Fruit fly (Drosophila melanogaster): Measurements from ENCODE around the gene sturkopf.

The sturkopf gene

DNA sequence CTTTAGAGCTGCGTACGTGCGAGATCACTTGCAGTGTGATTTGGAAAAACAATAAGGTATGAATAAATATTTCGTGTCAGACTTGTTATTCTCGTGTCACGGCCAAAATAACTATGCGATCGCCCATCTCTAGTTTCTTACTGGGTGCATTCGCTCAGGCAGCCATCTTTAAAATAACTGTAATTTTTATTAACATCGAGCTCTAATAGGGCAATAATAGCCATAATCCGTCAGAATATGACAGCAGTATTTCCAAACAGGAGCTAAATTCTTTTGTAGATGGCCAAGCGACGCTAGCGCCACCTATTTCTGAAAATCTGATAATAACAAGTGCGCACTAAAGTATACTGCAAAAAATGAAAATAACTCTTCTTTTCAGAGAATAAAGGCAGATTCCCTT, 38.9 kb upstream of the sturkopf start (continued):
- TF ChIP-seq zen2 (GFP tag; IDR thresholded peaks at IDR 0.05; ENCODE audit: partially characterized antibody) = peak; percentile 84
- no peak for TF ChIP-seq CG12942 (GFP tag; optimal IDR thresholded peaks at IDR 0.05)
- peak; percentile 28 for TF ChIP-seq dmrt11E (tag; optimal IDR thresholded peaks at IDR 0.05)
- no peak for TF ChIP-seq CG31365 (tag; optimal IDR thresholded peaks at IDR 0.05)
- TF ChIP-seq h (optimal IDR thresholded peaks at IDR 0.05) = no peak
- TF ChIP-seq CG7963 (GFP tag; IDR thresholded peaks at IDR 0.05; ENCODE audit: partially characterized antibody) = peak; percentile 70
- TF ChIP-seq TFAM (GFP tag; optimal IDR thresholded peaks at IDR 0.05) = no peak
- peak; percentile 18 for TF ChIP-seq CG15601 (tag; optimal IDR thresholded peaks at IDR 0.05)
- TF ChIP-seq gfzf (GFP tag; optimal IDR thresholded peaks at IDR 0.05) = peak; percentile 15
- peak; percentile 48 for TF ChIP-seq Vsx1 (GFP tag; optimal IDR thresholded peaks at IDR 0.05)
- peak; percentile 27 for TF ChIP-seq CG17359 (tag; optimal IDR thresholded peaks at IDR 0.05)
- TF ChIP-seq Eip74EF (GFP tag; optimal IDR thresholded peaks at IDR 0.05) = peak in 1 of 2 experiments; percentile 29
- TF ChIP-seq CG13624 (GFP tag; optimal IDR thresholded peaks at IDR 0.05) = peak; percentile 50
- TF ChIP-seq Dbx (GFP tag; IDR thresholded peaks at IDR 0.05) = 0 out of 3 replicates have a peak, but pooled peaks have one; percentile 21
- TF ChIP-seq mld (GFP tag; IDR thresholded peaks at IDR 0.05; ENCODE audit: partially characterized antibody) = peak; percentile 68; the same call in 1 of the 3 replicates
- peak; percentile 77 for TF ChIP-seq odd (GFP tag; optimal IDR thresholded peaks at IDR 0.05)
- no peak for TF ChIP-seq CG17612 (GFP tag; IDR thresholded peaks at IDR 0.05)
- peak; percentile 55 for TF ChIP-seq lab (GFP tag; optimal IDR thresholded peaks at IDR 0.05)
- TF ChIP-seq CG2116 (GFP tag; optimal IDR thresholded peaks at IDR 0.05) = peak; percentile 54
- peak; percentile 1 for TF ChIP-seq ewg (GFP tag; optimal IDR thresholded peaks at IDR 0.05)
- TF ChIP-seq Ets97D (GFP tag; optimal IDR thresholded peaks at IDR 0.05) = peak; percentile 56
- peak; percentile 67 for TF ChIP-seq CG17912 (GFP tag; optimal IDR thresholded peaks at IDR 0.05)
- TF ChIP-seq nmo (GFP tag; optimal IDR thresholded peaks at IDR 0.05) = peak; percentile 38
- peak; percentile 10 for TF ChIP-seq nau (GFP tag; optimal IDR thresholded peaks at IDR 0.05)
- TF ChIP-seq jing (GFP tag; optimal IDR thresholded peaks at IDR 0.05) = no peak
- TF ChIP-seq CG3995 (GFP tag; optimal IDR thresholded peaks at IDR 0.05) = peak; percentile 84
- no peak for TF ChIP-seq CG18764 (GFP tag; optimal IDR thresholded peaks at IDR 0.05)
- no peak for TF ChIP-seq CG2875 (GFP tag; optimal IDR thresholded peaks at IDR 0.05)
- peak; percentile 86 for TF ChIP-seq sens (GFP tag)
- peak; percentile 19 for TF ChIP-seq CG13775 (GFP tag; optimal IDR thresholded peaks at IDR 0.05)
- no peak for TF ChIP-seq sim (GFP tag; IDR thresholded peaks at IDR 0.05)
- TF ChIP-seq amos (GFP tag; IDR thresholded peaks at IDR 0.05; ENCODE audit: partially characterized antibody) = peak; percentile 89
- peak; percentile 30 for TF ChIP-seq CG4617 (GFP tag; optimal IDR thresholded peaks at IDR 0.05; ENCODE audit: borderline replicate concordance)
- peak; percentile 6 for TF ChIP-seq CG7745 (tag; optimal IDR thresholded peaks at IDR 0.05)
- TF ChIP-seq al (GFP tag; IDR thresholded peaks at IDR 0.05) = no peak
- TF ChIP-seq bcd (GFP tag; optimal IDR thresholded peaks at IDR 0.05) = peak; percentile 10
- peak; percentile 98 for TF ChIP-seq CTCF (GFP tag; optimal IDR thresholded peaks at IDR 0.05)
- peak; percentile 91 for TF ChIP-seq sd (tag; optimal IDR thresholded peaks at IDR 0.05)
- peak; percentile 91 for TF ChIP-seq Scr (GFP tag; IDR thresholded peaks at IDR 0.05; ENCODE audit: partially characterized antibody)
- TF ChIP-seq Sry-δ (GFP tag; optimal IDR thresholded peaks at IDR 0.05) = peak; percentile 87
- peak; percentile 29; the same call in 1 of the 2 replicates for TF ChIP-seq NFAT (GFP tag; IDR thresholded peaks at IDR 0.05)
- peak; percentile 66; the same call in 2 of the 3 replicates for TF ChIP-seq hb (GFP tag; IDR thresholded peaks at IDR 0.05; ENCODE audit: partially characterized antibody)
- no peak for TF ChIP-seq fd3F (GFP tag; optimal IDR thresholded peaks at IDR 0.05)
- TF ChIP-seq wor (GFP tag; IDR thresholded peaks at IDR 0.05) = no peak
- peak; percentile 15 for TF ChIP-seq CG13296 (GFP tag; optimal IDR thresholded peaks at IDR 0.05)
- peak; percentile 84 for TF ChIP-seq CG14860 (GFP tag; IDR thresholded peaks at IDR 0.05; ENCODE audit: partially characterized antibody)
- peak; percentile 31; the same call in 1 of the 4 replicates for TF ChIP-seq Gug (GFP tag; IDR thresholded peaks at IDR 0.05)
- peak; percentile 22 for TF ChIP-seq ems (GFP tag; optimal IDR thresholded peaks at IDR 0.05)
- TF ChIP-seq B-H1 (GFP tag; IDR thresholded peaks at IDR 0.05) = no peak
- TF ChIP-seq CG17186 (GFP tag; optimal IDR thresholded peaks at IDR 0.05) = peak; percentile 19

All from whole organism, embryonic.